Fruit fly (Drosophila melanogaster) whole organism: ENCODE results near the gene CG4829.

Experiments
- CG8478 ChIP-seq: fragments of >200 bp; optimal IDR thresholded peaks from 2 replicates; lab custom pipeline; 2018; ENCODE audit warnings: inconsistent platforms
- Dll ChIP-seq: fragments of >200 bp; optimal IDR thresholded peaks from 2 replicates; lab custom pipeline; 2017
- pan ChIP-seq: fragments of >200 bp; optimal IDR thresholded peaks from 2 replicates; lab custom pipeline; 2017
- usp ChIP-seq: fragments of >200 bp; optimal IDR thresholded peaks from 2 replicates; lab custom pipeline; 2017; ENCODE audit warnings: missing biosample characterization, missing genetic modification characterization, mixed read lengths

dm6 chrX:16859732-16860131 is 48.2 kb downstream of the CG4829 start:
- no peak for TF ChIP-seq pan (lab: Kevin White, UChicago)
- TF ChIP-seq usp (GFP tag; lab: Kevin White, UChicago) = no peak
- TF ChIP-seq CG8478 (lab: Kevin White, UChicago) = no peak
- TF ChIP-seq Dll = no peak
